Fruit fly (Drosophila melanogaster) whole organism, larva: ENCODE measurements around the gene ppk30.

ENCODE experiments used
- noc ChIP-seq: fragments of 200-800 bp; sonication (Bioruptor generic); optimal IDR thresholded peaks from 3 replicates; lab custom pipeline; 2019; ENCODE audit warnings: missing biosample characterization, mild to moderate bottlenecking, missing genetic modification characterization, moderate library complexity

The ppk30 gene

DNA sequence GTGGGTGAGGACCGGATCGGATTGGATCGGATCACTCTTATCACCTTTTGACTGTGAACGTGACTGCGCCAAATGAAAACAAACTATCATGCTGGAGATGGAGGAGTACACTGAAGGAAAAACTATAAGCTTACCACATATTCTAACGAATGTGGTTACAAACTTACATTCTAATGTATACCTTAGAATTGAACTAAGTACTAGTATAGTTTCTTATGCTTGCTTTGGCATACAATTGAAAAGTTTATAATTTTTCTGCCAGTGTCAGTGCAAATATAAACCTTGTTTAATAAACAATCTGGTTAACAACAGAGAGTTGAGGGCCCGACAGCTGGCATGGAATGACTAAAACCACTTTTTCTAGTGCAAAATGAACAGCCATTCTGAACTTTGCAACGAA, 48.6 kb downstream of the ppk30 start:
- no peak for TF ChIP-seq noc

DNA sequence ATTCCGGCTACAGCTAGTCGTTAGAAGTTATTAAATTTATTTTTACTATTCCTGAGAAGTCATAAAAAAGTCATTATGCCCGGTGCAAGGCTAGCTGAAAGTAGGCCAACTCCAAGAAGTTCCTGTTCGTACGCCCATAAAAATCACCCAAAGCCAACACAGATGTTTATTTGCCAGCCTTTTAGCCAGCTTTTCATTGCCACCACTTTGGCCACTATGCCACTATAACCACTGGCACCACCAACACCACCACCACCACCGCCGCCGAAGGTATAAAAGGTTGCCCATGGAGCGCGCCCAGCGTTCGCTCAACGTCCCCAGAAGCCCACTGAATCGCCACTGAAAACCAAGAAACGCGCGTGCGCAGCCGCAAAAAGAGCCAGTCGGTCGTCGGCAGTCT, 49.4 kb downstream of the ppk30 start, which contains the start of gene CG15506:
Gene CG15506 (plus strand): TSS at position 301 of the 400 bp plus-strand sequence.
- TF ChIP-seq noc: no peak
